Fruit fly (Drosophila melanogaster): Measurements from ENCODE around the gene zyd.

dm6 chrX:23035766-23036165 is 13.1 kb downstream of the zyd start, which contains the start of gene CG12061:
- TF ChIP-seq CG8478 (optimal IDR thresholded peaks at IDR 0.05) (no peak), Dll (optimal IDR thresholded peaks at IDR 0.05) (no peak), EcR (GFP tag; optimal IDR thresholded peaks at IDR 0.05) (no peak)
